Fruit fly (Drosophila melanogaster) whole organism, prepupa: ENCODE results near the gene CG15203.

Source experiments
- Blimp-1 ChIP-seq: fragments of 200-800 bp; sonication (Bioruptor generic); optimal IDR thresholded peaks from 3 replicates; lab custom pipeline; 2017; ENCODE audit warnings: missing biosample characterization, missing genetic modification characterization, mild to moderate bottlenecking, moderate library complexity, missing genetic modification reagents
- CG11294 ChIP-seq: fragments of 200-800 bp; sonication (Bioruptor generic); IDR thresholded peaks from 2 replicates; pipeline ENCODE4 v1.3.6; 2022; ENCODE audit warnings: missing biosample characterization, missing genetic modification characterization
- CG15336 ChIP-seq: fragments of 200-800 bp; sonication (Bioruptor generic); IDR thresholded peaks from 2 replicates; pipeline ENCODE4 v1.3.6; 2022; ENCODE audit warnings: missing biosample characterization, missing genetic modification characterization
- CG16779 ChIP-seq: fragments of 200-800 bp; sonication (Bioruptor generic); optimal IDR thresholded peaks from 3 replicates; lab custom pipeline; 2017; ENCODE audit warnings: missing biosample characterization, mild to moderate bottlenecking, missing genetic modification characterization
- CG6854 ChIP-seq: fragments of 200-800 bp; sonication (Bioruptor generic); optimal IDR thresholded peaks from 2 replicates; lab custom pipeline; 2017; ENCODE audit warnings: missing biosample characterization, mild to moderate bottlenecking, missing genetic modification characterization
- CG8119 ChIP-seq: fragments of 200-800 bp; sonication (Bioruptor generic); IDR thresholded peaks from 3 replicates; pipeline ENCODE4 v1.3.6; 2022; ENCODE audit warnings: missing biosample characterization, missing genetic modification characterization
- Eip93F ChIP-seq: fragments of 200-800 bp; sonication (Bioruptor generic); optimal IDR thresholded peaks from 2 replicates; lab custom pipeline; 2016; ENCODE audit warnings: missing biosample characterization, mild to moderate bottlenecking, missing genetic modification characterization
- Hr38 ChIP-seq: sonication (Bioruptor generic); optimal IDR thresholded peaks from 2 replicates; lab custom pipeline; 2016; ENCODE audit warnings: missing biosample characterization, missing genetic modification characterization
- Smox ChIP-seq: fragments of 200-800 bp; sonication (Bioruptor generic); optimal IDR thresholded peaks from 3 replicates; lab custom pipeline; 2016; ENCODE audit warnings: missing biosample characterization, missing genetic modification characterization
- lz ChIP-seq: fragments of 200-800 bp; sonication (Bioruptor generic); optimal IDR thresholded peaks from 3 replicates; lab custom pipeline; 2016; ENCODE audit warnings: missing biosample characterization, missing genetic modification characterization
- svp ChIP-seq: fragments of 200-800 bp; sonication (Bioruptor generic); peaks from one replicate; lab custom pipeline; 2016; ENCODE audit warnings: missing biosample characterization, missing genetic modification characterization

- no peak for TF ChIP-seq lz (GFP tag; lab: Kevin White, UChicago)
- no peak for TF ChIP-seq CG16779
- TF ChIP-seq Smox (GFP tag; lab: Kevin White, UChicago), result no peak
- no peak for TF ChIP-seq svp (GFP tag; lab: Kevin White, UChicago)
- TF ChIP-seq CG15336, result no peak
- no peak for TF ChIP-seq Hr38
- no peak for TF ChIP-seq CG8119 (GFP tag; lab: Robert Waterston, UW)
- TF ChIP-seq CG6854 (GFP tag; lab: Kevin White, UChicago), result no peak
- TF ChIP-seq Eip93F (GFP tag; lab: Kevin White, UChicago), result no peak
- TF ChIP-seq CG11294 (GFP tag; lab: Robert Waterston, UW), result no peak
- no peak for TF ChIP-seq Blimp-1 (GFP tag; lab: Kevin White, UChicago)
These were observed 25.8 kb downstream of the CG15203 start, which contains the start of gene CG2061 for dm6 chrX:11092201-11092600.
